Fruit fly (Drosophila melanogaster) whole organism, prepupa: Measurements from ENCODE around the gene CG32199.

ENCODE experiments used
- CG10631 ChIP-seq: fragments of 200-800 bp; sonication (Bioruptor generic); optimal IDR thresholded peaks from 2 replicates; lab custom pipeline; 2016; ENCODE audit warnings: missing biosample characterization, missing genetic modification characterization
- CG11294 ChIP-seq: fragments of 200-800 bp; sonication (Bioruptor generic); IDR thresholded peaks from 2 replicates; pipeline ENCODE4 v1.3.6; 2022; ENCODE audit warnings: missing biosample characterization, missing genetic modification characterization
- CG11762 ChIP-seq: fragments of 200-800 bp; sonication (Bioruptor generic); optimal IDR thresholded peaks from 3 replicates; lab custom pipeline; 2016; ENCODE audit warnings: missing biosample characterization, missing genetic modification characterization; ENCODE audit not compliant: insufficient read depth
- CG11902 ChIP-seq: fragments of 200-800 bp; sonication (Bioruptor generic); optimal IDR thresholded peaks from 3 replicates; lab custom pipeline; 2016; ENCODE audit warnings: missing biosample characterization, missing genetic modification characterization
- CG15336 ChIP-seq: fragments of 200-800 bp; sonication (Bioruptor generic); IDR thresholded peaks from 2 replicates; pipeline ENCODE4 v1.3.6; 2022; ENCODE audit warnings: missing biosample characterization, missing genetic modification characterization
- CG16779 ChIP-seq: fragments of 200-800 bp; sonication (Bioruptor generic); optimal IDR thresholded peaks from 3 replicates; lab custom pipeline; 2017; ENCODE audit warnings: missing biosample characterization, mild to moderate bottlenecking, missing genetic modification characterization
- CG32006 ChIP-seq: fragments of 200-800 bp; sonication (Bioruptor generic); optimal IDR thresholded peaks from 3 replicates; lab custom pipeline; 2017; ENCODE audit warnings: missing biosample characterization, mild to moderate bottlenecking, missing genetic modification characterization
- CG34406 ChIP-seq: fragments of 200-800 bp; sonication (Bioruptor generic); optimal IDR thresholded peaks from 3 replicates; lab custom pipeline; 2016; ENCODE audit warnings: missing biosample characterization, missing genetic modification characterization
- CG3919 ChIP-seq: fragments of 200-800 bp; sonication (Bioruptor generic); optimal IDR thresholded peaks from 3 replicates; lab custom pipeline; 2016; ENCODE audit warnings: missing biosample characterization, missing genetic modification characterization
- CG4318 ChIP-seq: fragments of 200-800 bp; sonication (Bioruptor generic); optimal IDR thresholded peaks from 3 replicates; lab custom pipeline; 2017; ENCODE audit warnings: missing biosample characterization, mild to moderate bottlenecking, missing genetic modification characterization
- CG6276 ChIP-seq: fragments of 200-800 bp; sonication (Bioruptor generic); optimal IDR thresholded peaks from 2 replicates; lab custom pipeline; 2017; ENCODE audit warnings: missing biosample characterization, mild to moderate bottlenecking, missing genetic modification characterization
- CG6808 ChIP-seq: fragments of 200-800 bp; sonication (Bioruptor generic); optimal IDR thresholded peaks from 3 replicates; lab custom pipeline; 2017; ENCODE audit warnings: missing biosample characterization, missing genetic modification characterization, mild to moderate bottlenecking, moderate library complexity, missing genetic modification reagents
- CG6854 ChIP-seq: fragments of 200-800 bp; sonication (Bioruptor generic); optimal IDR thresholded peaks from 2 replicates; lab custom pipeline; 2017; ENCODE audit warnings: missing biosample characterization, mild to moderate bottlenecking, missing genetic modification characterization
- CG7368 ChIP-seq: fragments of 200-800 bp; sonication (Bioruptor generic); optimal IDR thresholded peaks from 3 replicates; lab custom pipeline; 2016; ENCODE audit warnings: missing biosample characterization, missing genetic modification characterization
- CG8119 ChIP-seq: fragments of 200-800 bp; sonication (Bioruptor generic); IDR thresholded peaks from 3 replicates; pipeline ENCODE4 v1.3.6; 2022; ENCODE audit warnings: missing biosample characterization, missing genetic modification characterization
- CG8319 ChIP-seq: fragments of 200-800 bp; sonication (Bioruptor generic); optimal IDR thresholded peaks from 3 replicates; lab custom pipeline; 2016; ENCODE audit warnings: missing biosample characterization, missing genetic modification characterization
- Eip78C ChIP-seq: fragments of 200-800 bp; sonication (Bioruptor generic); peaks from one replicate; lab custom pipeline; 2016; ENCODE audit warnings: missing biosample characterization, missing genetic modification characterization
- Eip93F ChIP-seq: fragments of 200-800 bp; sonication (Bioruptor generic); optimal IDR thresholded peaks from 2 replicates; lab custom pipeline; 2016; ENCODE audit warnings: missing biosample characterization, mild to moderate bottlenecking, missing genetic modification characterization
- Ets21C ChIP-seq: fragments of 200-800 bp; sonication (Bioruptor generic); optimal IDR thresholded peaks from 3 replicates; lab custom pipeline; 2016; ENCODE audit warnings: missing biosample characterization, missing genetic modification characterization
- Ets96B ChIP-seq: fragments of 200-800 bp; optimal IDR thresholded peaks from 2 replicates; lab custom pipeline; 2019; ENCODE audit warnings: missing biosample characterization, mild to moderate bottlenecking, missing genetic modification characterization, moderate library complexity
- Hr38 ChIP-seq: sonication (Bioruptor generic); optimal IDR thresholded peaks from 2 replicates; lab custom pipeline; 2016; ENCODE audit warnings: missing biosample characterization, missing genetic modification characterization
- Hr39 ChIP-seq: fragments of 200-800 bp; sonication (Bioruptor generic); optimal IDR thresholded peaks from 2 replicates; lab custom pipeline; 2016; ENCODE audit warnings: missing biosample characterization, missing genetic modification characterization
- Lpt ChIP-seq: fragments of 200-800 bp; sonication (Bioruptor generic); optimal IDR thresholded peaks from 3 replicates; lab custom pipeline; 2016; ENCODE audit warnings: missing biosample characterization, missing genetic modification characterization
- Met ChIP-seq: fragments of 200-800 bp; sonication (Bioruptor generic); optimal IDR thresholded peaks from 3 replicates; lab custom pipeline; 2016; ENCODE audit warnings: missing biosample characterization, missing genetic modification characterization
- OdsH ChIP-seq: fragments of 200-800 bp; sonication (Bioruptor generic); optimal IDR thresholded peaks from 3 replicates; lab custom pipeline; 2016; ENCODE audit warnings: missing biosample characterization, missing genetic modification characterization
- Smox ChIP-seq: fragments of 200-800 bp; sonication (Bioruptor generic); optimal IDR thresholded peaks from 3 replicates; lab custom pipeline; 2016; ENCODE audit warnings: missing biosample characterization, missing genetic modification characterization
- Sox102F ChIP-seq: fragments of 200-800 bp; sonication (Bioruptor generic); optimal IDR thresholded peaks from 2 replicates; lab custom pipeline; 2016; ENCODE audit warnings: missing biosample characterization, mild to moderate bottlenecking, missing genetic modification characterization
- Sox14 ChIP-seq: fragments of 200-800 bp; sonication (Bioruptor generic); optimal IDR thresholded peaks from 3 replicates; lab custom pipeline; 2016; ENCODE audit warnings: missing biosample characterization, missing genetic modification characterization
- achi ChIP-seq: fragments of 200-800 bp; sonication (Bioruptor generic); optimal IDR thresholded peaks from 3 replicates; lab custom pipeline; 2016; ENCODE audit warnings: missing biosample characterization, missing genetic modification characterization
- acj6 ChIP-seq: fragments of 200-800 bp; sonication (Bioruptor generic); optimal IDR thresholded peaks from 3 replicates; lab custom pipeline; 2016; ENCODE audit warnings: missing biosample characterization, missing genetic modification characterization
- cyc ChIP-seq: fragments of 200-800 bp; sonication (Bioruptor generic); optimal IDR thresholded peaks from 3 replicates; lab custom pipeline; 2016; ENCODE audit warnings: missing biosample characterization, missing genetic modification characterization
- dac ChIP-seq: fragments of 200-800 bp; sonication (Bioruptor generic); optimal IDR thresholded peaks from 2 replicates; lab custom pipeline; 2017; ENCODE audit warnings: missing biosample characterization, mild to moderate bottlenecking, missing genetic modification characterization
- eg ChIP-seq: fragments of 200-800 bp; sonication (Bioruptor generic); IDR thresholded peaks from 3 replicates; pipeline ENCODE4 v1.3.6; 2022; ENCODE audit warnings: missing biosample characterization, missing genetic modification characterization
- esn ChIP-seq: fragments of 200-800 bp; sonication (Bioruptor generic); optimal IDR thresholded peaks from 2 replicates; lab custom pipeline; 2016; ENCODE audit warnings: missing biosample characterization, mild to moderate bottlenecking, missing genetic modification characterization, moderate library complexity
- fd59A ChIP-seq: fragments of 200-800 bp; sonication (Bioruptor generic); optimal IDR thresholded peaks from 2 replicates; lab custom pipeline; 2017; ENCODE audit warnings: missing biosample characterization, mild to moderate bottlenecking, missing genetic modification characterization, missing genetic modification reagents
- fd85E ChIP-seq: fragments of 200-800 bp; sonication (Bioruptor generic); optimal IDR thresholded peaks from 3 replicates; lab custom pipeline; 2016; ENCODE audit warnings: missing biosample characterization, missing genetic modification characterization
- lz ChIP-seq: fragments of 200-800 bp; sonication (Bioruptor generic); optimal IDR thresholded peaks from 3 replicates; lab custom pipeline; 2016; ENCODE audit warnings: missing biosample characterization, missing genetic modification characterization
- spab ChIP-seq: fragments of 200-800 bp; sonication (Bioruptor generic); optimal IDR thresholded peaks from 2 replicates; lab custom pipeline; 2017; ENCODE audit warnings: missing biosample characterization, mild to moderate bottlenecking, missing genetic modification characterization, missing genetic modification reagents
- topi ChIP-seq: fragments of 200-800 bp; sonication (Bioruptor generic); optimal IDR thresholded peaks from 3 replicates; lab custom pipeline; 2016; ENCODE audit warnings: missing biosample characterization, missing genetic modification characterization

CG32199 gene

DNA sequence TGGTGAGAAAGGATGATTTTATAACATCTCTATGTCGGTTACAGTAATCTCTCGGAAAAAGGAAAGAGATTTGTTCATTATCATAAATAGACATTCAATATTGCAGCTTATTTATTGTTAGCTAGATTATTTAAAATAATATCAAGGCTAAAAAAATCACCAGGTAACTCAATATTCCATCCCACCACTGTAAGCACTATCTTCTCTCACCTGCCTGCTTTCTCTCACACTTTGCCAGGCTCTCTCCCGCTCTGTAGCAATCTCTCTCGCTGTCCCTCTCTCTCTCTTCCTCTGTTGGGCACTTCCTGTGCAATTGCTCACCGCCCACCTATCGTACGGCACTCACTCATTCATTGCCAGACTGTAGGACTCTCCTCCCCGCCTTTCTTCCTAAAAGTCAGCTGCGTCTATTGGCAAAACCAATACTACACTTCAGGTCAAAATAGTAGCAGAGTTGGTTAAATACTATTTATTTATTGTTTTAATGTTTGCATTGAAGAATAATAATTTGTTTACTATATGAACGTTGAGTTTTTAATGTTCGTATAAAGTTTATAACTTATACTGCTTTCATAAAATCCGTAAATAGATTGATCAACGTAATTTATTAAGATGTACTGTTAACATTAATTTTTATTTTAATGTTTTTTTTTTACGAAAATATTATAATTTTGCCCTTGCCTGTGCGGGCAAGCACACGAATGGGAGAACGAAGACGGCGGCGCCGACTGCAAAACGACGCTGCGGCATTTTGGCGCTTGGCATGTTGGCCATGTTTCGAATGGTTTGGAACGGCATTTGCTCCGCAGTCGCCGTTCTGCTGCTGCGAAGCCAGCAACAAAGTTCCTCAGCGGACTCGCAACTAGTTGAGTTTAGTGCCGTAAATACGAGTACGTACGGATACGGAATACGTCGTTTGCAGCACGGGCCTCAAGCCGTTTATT is 29.2 kb downstream of the CG32199 start (continued):
- peak; percentile 84 for TF ChIP-seq CG10631 (GFP tag; lab: Kevin White, UChicago)
- peak; percentile 88 for TF ChIP-seq esn (GFP tag; lab: Kevin White, UChicago)
- peak; percentile 92 for TF ChIP-seq topi (GFP tag; lab: Kevin White, UChicago)
- peak; percentile 96 for TF ChIP-seq Sox14 (GFP tag; lab: Kevin White, UChicago)
- peak; percentile 56 for TF ChIP-seq CG6854 (GFP tag; lab: Kevin White, UChicago)
- peak; percentile 97 for TF ChIP-seq Lpt (GFP tag; lab: Kevin White, UChicago)
- TF ChIP-seq Ets21C (GFP tag; lab: Kevin White, UChicago): peak; percentile 83
- TF ChIP-seq Ets96B (tag; lab: Kevin White, UChicago): peak; percentile 79
- TF ChIP-seq CG4318: peak; percentile 95
- TF ChIP-seq CG8319: peak; percentile 81
- TF ChIP-seq acj6: peak; percentile 96
- TF ChIP-seq CG32006 (GFP tag; lab: Kevin White, UChicago): peak; percentile 94
- peak; percentile 95 for TF ChIP-seq achi (GFP tag; lab: Kevin White, UChicago)
- peak; percentile 91 for TF ChIP-seq Smox (GFP tag; lab: Kevin White, UChicago)
- TF ChIP-seq CG16779 (tag; lab: Kevin White, UChicago): peak; percentile 81
- peak; percentile 69 for TF ChIP-seq spab (GFP tag; lab: Kevin White, UChicago)
- TF ChIP-seq CG15336 (GFP tag; lab: Robert Waterston, UW): peak; percentile 98
- TF ChIP-seq fd59A: peak; percentile 72
- peak; percentile 90 for TF ChIP-seq CG6276 (GFP tag; lab: Kevin White, UChicago)
- peak; percentile 68 for TF ChIP-seq CG6808 (GFP tag; lab: Kevin White, UChicago)
- TF ChIP-seq Hr38 (GFP tag; lab: Kevin White, UChicago): peak; percentile 91
- peak; percentile 97 for TF ChIP-seq CG11294
- TF ChIP-seq Met: peak; percentile 91
- TF ChIP-seq dac (GFP tag; lab: Kevin White, UChicago): peak; percentile 73
- TF ChIP-seq OdsH (GFP tag; lab: Kevin White, UChicago): peak; percentile 97
- peak; percentile 97 for TF ChIP-seq CG8119
- TF ChIP-seq CG3919 (GFP tag; lab: Kevin White, UChicago): peak; percentile 98
- peak; percentile 86 for TF ChIP-seq CG34406
- TF ChIP-seq fd85E (GFP tag; lab: Kevin White, UChicago): peak; percentile 63
- TF ChIP-seq CG7368 (GFP tag; lab: Kevin White, UChicago): peak; percentile 82
- peak; percentile 99 for TF ChIP-seq eg
- peak; percentile 38 for TF ChIP-seq Eip93F (GFP tag; lab: Kevin White, UChicago)
- peak; percentile 95 for TF ChIP-seq cyc (GFP tag; lab: Kevin White, UChicago)
- TF ChIP-seq Hr39: peak; percentile 95
- peak; percentile 96 for TF ChIP-seq Eip78C (GFP tag; lab: Kevin White, UChicago)

DNA sequence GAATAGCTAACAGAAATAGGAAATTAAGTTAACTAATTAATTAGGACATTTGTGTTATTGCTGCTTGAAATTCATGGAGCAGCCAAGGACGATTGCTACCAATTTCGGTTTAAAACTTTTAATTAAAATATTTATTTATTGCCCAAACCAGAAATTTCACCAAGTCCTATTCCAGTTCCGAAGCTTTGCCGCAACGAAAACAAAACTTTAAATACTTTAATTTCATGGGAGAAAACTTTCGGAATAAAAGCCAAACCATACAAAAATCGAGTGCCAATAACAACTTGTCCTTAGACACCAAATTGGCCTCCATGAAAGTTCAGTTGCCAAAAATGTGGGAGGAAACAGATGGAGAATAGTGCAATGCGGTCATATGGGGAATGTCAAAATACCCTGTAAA is 31.5 kb downstream of the CG32199 start:
- TF ChIP-seq CG11762 (no peak), lz (GFP tag; lab: Kevin White, UChicago) (no peak), CG11902 (GFP tag; lab: Kevin White, UChicago) (no peak), Sox102F (GFP tag; lab: Kevin White, UChicago) (no peak), CG11294 (no peak)
